Worm (Caenorhabditis elegans) whole organism, L4 larva: ENCODE results near the gene F01D5.7.

Experiments
- F10B5.3 ChIP-seq: sonication (generic microtip); optimal IDR thresholded peaks from 2 replicates; lab custom pipeline; 2016; ENCODE audit warnings: mild to moderate bottlenecking, missing genetic modification characterization, missing compliant biosample characterization
- F26F4.8 ChIP-seq: fragments of 200-800 bp; sonication (Bioruptor generic); conservative IDR thresholded peaks from 2 replicates; pipeline ENCODE4 v1.3.6; 2022; ENCODE audit warnings: missing genetic modification characterization, missing compliant biosample characterization
- F44E2.7 ChIP-seq: fragments of 200-800 bp; sonication (Bioruptor generic); IDR thresholded peaks from 2 replicates; pipeline ENCODE4 v2.1.2; 2022; ENCODE audit warnings: missing genetic modification characterization, missing compliant biosample characterization
- R02D3.7 ChIP-seq: fragments of 150-350 bp; sonication (generic microtip); optimal IDR thresholded peaks from 3 replicates; lab custom pipeline; 2014; ENCODE audit warnings: missing biosample characterization, missing genetic modification characterization
- Y105C5A.15 ChIP-seq: fragments of 200-800 bp; sonication (Bioruptor generic); IDR thresholded peaks from 2 replicates; pipeline ENCODE4 v1.3.6; 2022; ENCODE audit warnings: missing genetic modification characterization, missing compliant biosample characterization
- Y48G9A.11 ChIP-seq: fragments of 200-800 bp; sonication (Bioruptor generic); IDR thresholded peaks from 2 replicates; pipeline ENCODE4 v1.3.6; 2022; ENCODE audit warnings: missing genetic modification reagents, missing genetic modification characterization, missing compliant biosample characterization
- ZK546.5 ChIP-seq, 2 experiments: sonication (generic microtip); optimal IDR thresholded peaks; 2 replicates each; lab custom pipeline; 2017; ENCODE audit warnings: missing biosample characterization in 2 of 2, missing genetic modification characterization in 2 of 2
- ama-1 ChIP-seq: fragments of 150-350 bp; optimal IDR thresholded peaks from 2 replicates; lab custom pipeline; 2014; ENCODE audit warnings: inconsistent platforms, mixed read lengths
- arid-1 ChIP-seq: fragments of 200-800 bp; sonication (Bioruptor generic); conservative IDR thresholded peaks from 2 replicates; pipeline ENCODE4 v1.3.6; 2022; ENCODE audit warnings: missing genetic modification reagents, missing genetic modification characterization, missing compliant biosample characterization
- ceh-62 ChIP-seq: sonication (generic microtip); optimal IDR thresholded peaks from 2 replicates; lab custom pipeline; 2017; ENCODE audit warnings: missing biosample characterization, missing genetic modification characterization
- ceh-82 ChIP-seq: sonication (generic microtip); optimal IDR thresholded peaks from 2 replicates; lab custom pipeline; 2017; ENCODE audit warnings: missing biosample characterization, missing genetic modification characterization
- cey-2 ChIP-seq: sonication (generic microtip); optimal IDR thresholded peaks from 3 replicates; lab custom pipeline; 2017; ENCODE audit warnings: missing genetic modification characterization, mild to moderate bottlenecking, missing compliant biosample characterization, antibody characterized with exemption, borderline replicate concordance; ENCODE audit not compliant: insufficient read depth
- daf-16 ChIP-seq, 3 experiments: sonication (generic microtip); optimal IDR thresholded peaks; 2 replicates each; lab custom pipeline; 2016 to 2017; ENCODE audit warnings: missing genetic modification characterization in 3 of 3, missing genetic modification reagents in 3 of 3, mild to moderate bottlenecking in 2 of 3, missing compliant biosample characterization in 2 of 3, missing biosample characterization in 1 of 3, moderate library complexity in 1 of 3
- daf-19 ChIP-seq: fragments of 200-800 bp; sonication (Bioruptor generic); conservative IDR thresholded peaks from 2 replicates; pipeline ENCODE4 v1.3.6; 2022; ENCODE audit warnings: missing genetic modification characterization, missing compliant biosample characterization
- dmd-9 ChIP-seq: fragments of 200-800 bp; sonication (Bioruptor generic); IDR thresholded peaks from 2 replicates; pipeline ENCODE4 v1.3.6; 2022; ENCODE audit warnings: missing genetic modification reagents, missing genetic modification characterization, missing compliant biosample characterization
- dpl-1 ChIP-seq: fragments of 150-350 bp; optimal IDR thresholded peaks from 2 replicates; lab custom pipeline; 2014; ENCODE audit warnings: missing biosample characterization, missing genetic modification reagents, missing genetic modification characterization
- duxl-1 ChIP-seq: sonication (generic microtip); optimal IDR thresholded peaks from 2 replicates; lab custom pipeline; 2016; ENCODE audit warnings: mild to moderate bottlenecking, missing genetic modification characterization, moderate library complexity, missing compliant biosample characterization; ENCODE audit not compliant: poor library complexity
- egl-43 ChIP-seq: fragments of 200-800 bp; sonication (Bioruptor generic); IDR thresholded peaks from 2 replicates; pipeline ENCODE4 v1.3.6; 2022; ENCODE audit warnings: missing genetic modification reagents, missing genetic modification characterization, missing compliant biosample characterization
- fos-1 ChIP-seq: fragments of 150-350 bp; optimal IDR thresholded peaks from 2 replicates; lab custom pipeline; 2014; ENCODE audit warnings: missing biosample characterization, missing genetic modification characterization
- gei-8 ChIP-seq: fragments of 200-800 bp; sonication (Bioruptor generic); optimal IDR thresholded peaks from 2 replicates; lab custom pipeline; 2018; ENCODE audit warnings: mild to moderate bottlenecking, missing genetic modification characterization, missing compliant biosample characterization
- hif-1 ChIP-seq, 2 experiments: sonication (generic microtip); optimal IDR thresholded peaks; 2 replicates each; lab custom pipeline; 2016 to 2017; ENCODE audit warnings: missing compliant biosample characterization in 2 of 2, missing genetic modification characterization in 2 of 2, missing genetic modification reagents in 2 of 2, missing genotype in 2 of 2, mild to moderate bottlenecking in 1 of 2
- hlh-11 ChIP-seq: fragments of 200-800 bp; sonication (Bioruptor generic); optimal IDR thresholded peaks from 2 replicates; lab custom pipeline; 2018; ENCODE audit warnings: mild to moderate bottlenecking, missing genetic modification characterization, missing compliant biosample characterization
- jun-1 ChIP-seq: fragments of 150-350 bp; optimal IDR thresholded peaks from 2 replicates; lab custom pipeline; 2014; ENCODE audit warnings: missing biosample characterization, missing genetic modification reagents, missing genetic modification characterization
- lim-7 ChIP-seq: fragments of 200-800 bp; sonication (Bioruptor generic); IDR thresholded peaks from 2 replicates; pipeline ENCODE4 v1.3.6; 2022; ENCODE audit warnings: missing genetic modification characterization, missing compliant biosample characterization
- lin-13 ChIP-seq: fragments of 150-350 bp; optimal IDR thresholded peaks from 2 replicates; lab custom pipeline; 2014; ENCODE audit warnings: missing biosample characterization, missing genetic modification reagents, missing genetic modification characterization
- lin-15B ChIP-seq: fragments of 150-350 bp; sonication (generic microtip); optimal IDR thresholded peaks from 3 replicates; lab custom pipeline; 2014; ENCODE audit warnings: missing biosample characterization, missing genetic modification characterization
- lin-29 ChIP-seq: fragments of 200-800 bp; sonication (Bioruptor generic); IDR thresholded peaks from 2 replicates; pipeline ENCODE4 v1.3.6; 2022; ENCODE audit warnings: missing genetic modification reagents, missing genetic modification characterization, missing compliant biosample characterization
- lin-38 ChIP-seq: fragments of 200-800 bp; sonication (Bioruptor generic); IDR thresholded peaks from 2 replicates; pipeline ENCODE4 v1.3.6; 2022; ENCODE audit warnings: missing genetic modification reagents, missing genetic modification characterization, missing compliant biosample characterization
- lin-39 ChIP-seq: fragments of 150-350 bp; optimal IDR thresholded peaks from 2 replicates; lab custom pipeline; 2014; ENCODE audit warnings: missing biosample characterization, missing genetic modification reagents, missing genetic modification characterization
- madf-5 ChIP-seq, 2 experiments: fragments of 200-800 bp; sonication (Bioruptor generic); IDR thresholded peaks; 2 replicates each; pipeline ENCODE4 v1.3.6; 2022; ENCODE audit warnings: missing compliant biosample characterization in 2 of 2, missing genetic modification characterization in 2 of 2
- mdt-29 ChIP-seq: fragments of 200-800 bp; sonication (Bioruptor generic); IDR thresholded peaks from 2 replicates; pipeline ENCODE4 v1.3.6; 2022; ENCODE audit warnings: missing genetic modification reagents, missing genetic modification characterization, missing compliant biosample characterization
- nhr-10 ChIP-seq: fragments of 150-350 bp; optimal IDR thresholded peaks from 2 replicates; lab custom pipeline; 2014; ENCODE audit warnings: missing biosample characterization, missing genetic modification characterization
- nhr-11 ChIP-seq: fragments of 150-350 bp; optimal IDR thresholded peaks from 2 replicates; lab custom pipeline; 2014; ENCODE audit warnings: missing biosample characterization, missing genetic modification characterization
- nhr-111 ChIP-seq: fragments of 200-800 bp; sonication (Bioruptor generic); optimal IDR thresholded peaks from 2 replicates; lab custom pipeline; 2018; ENCODE audit warnings: mild to moderate bottlenecking, missing genetic modification characterization, missing compliant biosample characterization
- nhr-25 ChIP-seq: sonication (generic microtip); optimal IDR thresholded peaks from 2 replicates; lab custom pipeline; 2017; ENCODE audit warnings: missing genetic modification characterization, mild to moderate bottlenecking, missing compliant biosample characterization, antibody characterized with exemption, moderate library complexity, borderline replicate concordance; ENCODE audit not compliant: insufficient read depth
- nhr-41 ChIP-seq: fragments of 200-800 bp; sonication (Bioruptor generic); IDR thresholded peaks from 2 replicates; pipeline ENCODE4 v1.3.6; 2022; ENCODE audit warnings: missing genetic modification reagents, missing genetic modification characterization, missing compliant biosample characterization
- nhr-76 ChIP-seq: fragments of 150-350 bp; optimal IDR thresholded peaks from 2 replicates; lab custom pipeline; 2014; ENCODE audit warnings: missing biosample characterization, missing genetic modification characterization
- nhr-77 ChIP-seq: fragments of 150-350 bp; optimal IDR thresholded peaks from 2 replicates; lab custom pipeline; 2014; ENCODE audit warnings: missing biosample characterization, missing genetic modification characterization
- php-3 ChIP-seq: fragments of 200-800 bp; sonication (Bioruptor generic); IDR thresholded peaks from 2 replicates; pipeline ENCODE4 v1.3.6; 2022; ENCODE audit warnings: missing genetic modification reagents, missing genetic modification characterization, missing compliant biosample characterization
- pqm-1 ChIP-seq: sonication (generic microtip); optimal IDR thresholded peaks from 2 replicates; lab custom pipeline; 2017; ENCODE audit warnings: missing biosample characterization, missing genetic modification characterization
- rbr-2 ChIP-seq: sonication (generic microtip); optimal IDR thresholded peaks from 2 replicates; lab custom pipeline; 2016; ENCODE audit warnings: missing genotype, missing genetic modification characterization, missing compliant biosample characterization
- set-16 ChIP-seq: fragments of 200-800 bp; sonication (Bioruptor generic); IDR thresholded peaks from 2 replicates; pipeline ENCODE4 v1.3.6; 2022; ENCODE audit warnings: missing genetic modification reagents, missing genetic modification characterization, missing compliant biosample characterization
- skn-1 ChIP-seq: fragments of 150-350 bp; optimal IDR thresholded peaks from 2 replicates; lab custom pipeline; 2014; ENCODE audit warnings: missing biosample characterization, missing genetic modification characterization
- snpc-1.2 ChIP-seq: fragments of 200-800 bp; sonication (Bioruptor generic); IDR thresholded peaks from 2 replicates; pipeline ENCODE4 v1.3.6; 2022; ENCODE audit warnings: missing genetic modification reagents, missing genetic modification characterization, missing compliant biosample characterization
- spr-1 ChIP-seq: sonication (generic microtip); optimal IDR thresholded peaks from 2 replicates; lab custom pipeline; 2016; ENCODE audit warnings: mild to moderate bottlenecking, missing genetic modification characterization, missing compliant biosample characterization
- tra-1 ChIP-seq: fragments of 200-800 bp; sonication (Bioruptor generic); IDR thresholded peaks from 2 replicates; pipeline ENCODE4 v1.3.6; 2022; ENCODE audit warnings: missing genetic modification reagents, missing genetic modification characterization, missing compliant biosample characterization
- unc-39 ChIP-seq: sonication (generic microtip); optimal IDR thresholded peaks from 2 replicates; lab custom pipeline; 2017; ENCODE audit warnings: missing biosample characterization, missing genetic modification characterization
- zfp-2 ChIP-seq: sonication (generic microtip); optimal IDR thresholded peaks from 2 replicates; lab custom pipeline; 2016; ENCODE audit warnings: mild to moderate bottlenecking, missing genetic modification characterization, missing compliant biosample characterization
- zip-11 ChIP-seq: fragments of 200-800 bp; sonication (Bioruptor generic); IDR thresholded peaks from 2 replicates; pipeline ENCODE4 v1.3.6; 2022; ENCODE audit warnings: missing genetic modification characterization, missing compliant biosample characterization
- zip-2 ChIP-seq: fragments of 150-350 bp; optimal IDR thresholded peaks from 2 replicates; lab custom pipeline; 2014; ENCODE audit warnings: missing biosample characterization, missing genetic modification characterization
- ztf-11 ChIP-seq: fragments of 150-350 bp; optimal IDR thresholded peaks from 2 replicates; lab custom pipeline; 2014; ENCODE audit warnings: missing biosample characterization, missing genetic modification characterization

The F01D5.7 gene

DNA sequence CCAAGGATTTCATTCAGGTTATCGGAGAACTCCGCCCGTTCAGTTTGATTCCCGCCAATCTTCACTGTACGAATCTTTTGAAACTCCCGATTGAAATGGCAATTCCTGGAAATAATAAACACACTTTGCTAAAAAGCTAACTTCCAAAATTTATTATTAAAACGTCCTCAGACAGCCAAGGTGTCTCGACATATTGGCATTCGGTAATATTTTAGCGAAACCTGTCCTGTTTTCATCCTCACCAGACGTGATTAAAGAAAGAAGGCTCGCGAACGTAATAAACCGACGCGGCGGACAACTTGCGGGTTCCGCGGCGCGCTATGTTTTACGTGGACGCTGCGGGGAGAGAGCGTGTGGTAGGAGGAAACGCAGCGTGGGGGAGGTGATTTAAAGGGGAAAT lies 9.7 kb downstream of the F01D5.7 start (continued):
- TF ChIP-seq jun-1 (tag; lab: Kevin White, UChicago) (peak; percentile 70), nhr-11 (tag; lab: Kevin White, UChicago) (peak; percentile 15), nhr-76 (tag; lab: Kevin White, UChicago) (no peak), unc-39 (tag; lab: Kevin White, UChicago) (no peak), zfp-2 (tag; lab: Kevin White, UChicago) (no peak), zip-2 (tag; lab: Kevin White, UChicago) (peak; percentile 56), lin-38 (GFP tag; lab: Robert Waterston, UW) (peak; percentile 84), snpc-1.2 (GFP tag; lab: Robert Waterston, UW) (peak; percentile 69), ZK546.5 (tag; optimal IDR thresholded peaks at IDR 0.05; lab: Kevin White, UChicago) (no peak), nhr-41 (GFP tag; lab: Robert Waterston, UW) (no peak), set-16 (GFP tag; lab: Robert Waterston, UW) (peak; percentile 53), pqm-1 (tag; lab: Kevin White, UChicago) (peak; percentile 40), lin-39 (tag; lab: Kevin White, UChicago) (no peak), dpl-1 (peak; percentile 63), zip-11 (GFP tag; lab: Robert Waterston, UW) (no peak), lin-29 (no peak), fos-1 (no peak), tra-1 (peak; percentile 8; the same call in 1 of the 2 replicates), nhr-25 (peak; percentile 65), php-3 (GFP tag; lab: Robert Waterston, UW) (peak; percentile 69; the same call in 1 of the 2 replicates), nhr-10 (tag; lab: Kevin White, UChicago) (no peak), daf-19 (GFP tag; lab: Robert Waterston, UW) (no peak), mdt-29 (GFP tag; lab: Robert Waterston, UW) (peak; percentile 79; the same call in 1 of the 2 replicates), madf-5 (GFP tag; IDR thresholded peaks at IDR 0.05; lab: Robert Waterston, UW) (no peak), ceh-82 (tag; lab: Kevin White, UChicago) (no peak), ceh-62 (tag; lab: Kevin White, UChicago) (no peak), rbr-2 (tag; lab: Kevin White, UChicago) (peak; percentile 66), hlh-11 (tag; lab: Kevin White, UChicago) (peak; percentile 84), duxl-1 (tag; lab: Kevin White, UChicago) (peak; percentile 84), arid-1 (GFP tag; lab: Robert Waterston, UW) (peak; percentile 84), nhr-77 (tag; lab: Kevin White, UChicago) (peak; percentile 70), lin-13 (peak; percentile 57), daf-16 (GFP tag; optimal IDR thresholded peaks at IDR 0.05; lab: Kevin White, UChicago) (peak; percentile 65 to 68), daf-16 (tag; optimal IDR thresholded peaks at IDR 0.05; lab: Kevin White, UChicago) (peak; percentile 88), dmd-9 (GFP tag; lab: Robert Waterston, UW) (no peak), lin-15B (tag; lab: Kevin White, UChicago) (no peak), gei-8 (GFP tag; lab: Kevin White, UChicago) (peak; percentile 45), cey-2 (tag; lab: Kevin White, UChicago) (no peak), F44E2.7 (GFP tag; lab: Robert Waterston, UW) (no peak), spr-1 (tag; lab: Kevin White, UChicago) (peak; percentile 80), ama-1 (lab: Kevin White, UChicago) (peak; percentile 99), F10B5.3 (tag; lab: Kevin White, UChicago) (peak; percentile 80), Y105C5A.15 (GFP tag; lab: Robert Waterston, UW) (no peak), lim-7 (GFP tag; lab: Robert Waterston, UW) (0 out of 2 replicates have a peak, but pooled peaks have one; percentile 28), F26F4.8 (no peak), Y48G9A.11 (GFP tag; lab: Robert Waterston, UW) (peak; percentile 70), ztf-11 (tag; lab: Kevin White, UChicago) (no peak), skn-1 (no peak), hif-1 (tag; optimal IDR thresholded peaks at IDR 0.05; lab: Kevin White, UChicago) (peak; percentile 20 to 51), R02D3.7 (tag; lab: Kevin White, UChicago) (no peak), egl-43 (GFP tag; lab: Robert Waterston, UW) (peak; percentile 81; the same call in 1 of the 2 replicates), nhr-111 (GFP tag; lab: Kevin White, UChicago) (peak; percentile 19)
